7 worm cellular contexts compared by ENCODE assay signal in the genomic region with DNA sequence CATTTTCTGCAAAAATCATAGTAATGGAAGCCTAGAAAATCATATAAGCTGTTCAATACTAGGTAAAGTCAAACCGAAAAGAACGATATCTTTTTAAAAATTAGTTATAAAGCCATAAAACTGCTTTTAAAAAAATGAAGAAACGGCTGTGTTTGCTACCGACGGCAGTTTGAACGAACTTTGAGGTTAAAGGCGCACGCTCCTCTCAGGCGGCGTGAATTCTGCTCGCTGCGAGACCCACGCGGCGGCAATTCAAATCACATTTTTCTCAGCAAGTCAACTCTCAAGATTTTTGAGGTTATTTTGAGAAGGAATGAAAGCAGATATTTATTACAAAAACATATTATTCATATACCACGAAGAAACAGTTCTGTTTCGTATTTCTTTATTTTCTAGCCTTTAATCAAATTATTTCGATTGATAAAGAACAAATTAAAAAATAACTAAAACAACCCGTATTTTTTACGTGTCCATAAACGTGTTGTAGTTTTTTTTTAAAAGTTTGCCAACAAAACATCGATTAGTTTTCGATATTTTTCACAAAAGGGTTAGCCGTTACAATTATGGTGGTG.
A peak's percentile ranks its signal among the peaks of the same experiment; 100 is the strongest.
TF ChIP-seq lines count a peak whose summit lies in the region.

A gene (minus strand): TSS at position 6 of the 572 bp plus-strand sequence.
A gene (plus strand): TSS at position 522 of the 572 bp plus-strand sequence.

TF ChIP-seq in whole organism, L1 larva, 84 proteins besides CTCF, POLR2A, EP300 and RAD21 (continued from another document and continues in another):
- TF ChIP-seq pax-3 (tag; optimal IDR thresholded peaks at IDR 0.05; lab: Kevin White, UChicago) (peak; percentile 9), C04F5.9 (tag; optimal IDR thresholded peaks at IDR 0.05; lab: Kevin White, UChicago) (no peak), ceh-8 (GFP tag; optimal IDR thresholded peaks at IDR 0.05; lab: Kevin White, UChicago) (no peak), nhr-20 (tag; optimal IDR thresholded peaks at IDR 0.05; lab: Kevin White, UChicago) (peak; percentile 87), Y116A8C.19 (tag; optimal IDR thresholded peaks at IDR 0.05; lab: Kevin White, UChicago; ENCODE audit: borderline replicate concordance) (no peak), hpl-2 (GFP tag; optimal IDR thresholded peaks at IDR 0.05; lab: Kevin White, UChicago) (peak; percentile 23), unc-62 (GFP tag; optimal IDR thresholded peaks at IDR 0.05; lab: Kevin White, UChicago) (no peak), unc-86 (tag; optimal IDR thresholded peaks at IDR 0.05; lab: Kevin White, UChicago) (peak; percentile 63), egl-27 (tag; optimal IDR thresholded peaks at IDR 0.05; lab: Kevin White, UChicago) (no peak), nhr-11 (tag; optimal IDR thresholded peaks at IDR 0.05; lab: Kevin White, UChicago) (no peak), unc-130 (tag; optimal IDR thresholded peaks at IDR 0.05; lab: Kevin White, UChicago) (peak; percentile 57), pag-3 (tag; optimal IDR thresholded peaks at IDR 0.05; lab: Kevin White, UChicago; ENCODE audit: borderline replicate concordance, insufficient read depth) (no peak), nhr-47 (tag; optimal IDR thresholded peaks at IDR 0.05; lab: Kevin White, UChicago) (peak; percentile 87), ztf-11 (tag; optimal IDR thresholded peaks at IDR 0.05; lab: Kevin White, UChicago) (no peak), lin-15B (tag; optimal IDR thresholded peaks at IDR 0.05; lab: Kevin White, UChicago) (peak; percentile 76), jun-1 (tag; optimal IDR thresholded peaks at IDR 0.05; lab: Kevin White, UChicago) (peak; percentile 63), ztf-4 (tag; optimal IDR thresholded peaks at IDR 0.05; lab: Kevin White, UChicago) (peak; percentile 27)

TF ChIP-seq in whole organism, L2 larva, 48 proteins besides CTCF, POLR2A, EP300 and RAD21 (continued from another document and continues in another):
- TF ChIP-seq nhr-23 (tag; optimal IDR thresholded peaks at IDR 0.05; lab: Kevin White, UChicago) (no peak), snpc-4 (tag; optimal IDR thresholded peaks at IDR 0.05; lab: Kevin White, UChicago) (peak; percentile 65), ztf-11 (tag; optimal IDR thresholded peaks at IDR 0.05; lab: Kevin White, UChicago) (no peak), nhr-6 (tag; optimal IDR thresholded peaks at IDR 0.05; lab: Kevin White, UChicago) (no peak), blmp-1 (tag; optimal IDR thresholded peaks at IDR 0.05; lab: Kevin White, UChicago; ENCODE audit: insufficient read depth) (no peak), sem-4 (tag; optimal IDR thresholded peaks at IDR 0.05; lab: Kevin White, UChicago) (peak; percentile 49), peb-1 (tag; optimal IDR thresholded peaks at IDR 0.05; lab: Kevin White, UChicago) (no peak), dmd-4 (tag; optimal IDR thresholded peaks at IDR 0.05; lab: Kevin White, UChicago) (no peak), alr-1 (tag; optimal IDR thresholded peaks at IDR 0.05; lab: Kevin White, UChicago) (no peak), lin-39 (tag; optimal IDR thresholded peaks at IDR 0.05; lab: Kevin White, UChicago) (no peak), ama-1 (optimal IDR thresholded peaks at IDR 0.05; lab: Kevin White, UChicago) (peak; percentile 67), lin-13 (GFP tag; optimal IDR thresholded peaks at IDR 0.05; lab: Kevin White, UChicago) (peak; percentile 88), nhr-10 (tag; optimal IDR thresholded peaks at IDR 0.05; lab: Kevin White, UChicago) (no peak), mab-5 (tag; optimal IDR thresholded peaks at IDR 0.05; lab: Kevin White, UChicago) (peak; percentile 21), crh-2 (tag; optimal IDR thresholded peaks at IDR 0.05; lab: Kevin White, UChicago) (peak; percentile 87), ceh-82 (tag; optimal IDR thresholded peaks at IDR 0.05; lab: Kevin White, UChicago) (peak; percentile 5), sma-9 (GFP tag; optimal IDR thresholded peaks at IDR 0.05; lab: Kevin White, UChicago) (peak; percentile 85), sma-9 (tag; optimal IDR thresholded peaks at IDR 0.05; lab: Kevin White, UChicago) (no peak), mbf-1 (tag; optimal IDR thresholded peaks at IDR 0.05; lab: Kevin White, UChicago) (no peak)

TF ChIP-seq in whole organism, L3 larva, 47 proteins besides CTCF, POLR2A, EP300 and RAD21 (continued from another document):
- peak; percentile 73 for TF ChIP-seq hmg-11 (tag; optimal IDR thresholded peaks at IDR 0.05; lab: Kevin White, UChicago)
- peak; percentile 86 for TF ChIP-seq lin-15B (tag; optimal IDR thresholded peaks at IDR 0.05; lab: Kevin White, UChicago)
- TF ChIP-seq fkh-2 (tag; optimal IDR thresholded peaks at IDR 0.05; lab: Kevin White, UChicago) = no peak
- peak; percentile 70 for TF ChIP-seq nhr-23 (tag; optimal IDR thresholded peaks at IDR 0.05; lab: Kevin White, UChicago)
- TF ChIP-seq skn-1 (tag; optimal IDR thresholded peaks at IDR 0.05; lab: Kevin White, UChicago) = peak; percentile 66
- peak; percentile 95 for TF ChIP-seq pha-4 (tag; optimal IDR thresholded peaks at IDR 0.05; lab: Kevin White, UChicago)
- peak; percentile 54 for TF ChIP-seq elt-2 (tag; optimal IDR thresholded peaks at IDR 0.05; lab: Kevin White, UChicago)
- no peak for TF ChIP-seq zag-1 (tag; optimal IDR thresholded peaks at IDR 0.05; lab: Kevin White, UChicago)
- TF ChIP-seq egl-5 (tag; optimal IDR thresholded peaks at IDR 0.05; lab: Kevin White, UChicago) = peak; percentile 43
- peak; percentile 16 for TF ChIP-seq lsy-12 (tag; optimal IDR thresholded peaks at IDR 0.05; lab: Kevin White, UChicago)
- no peak for TF ChIP-seq fos-1 (tag; optimal IDR thresholded peaks at IDR 0.05; lab: Kevin White, UChicago)

TF ChIP-seq in whole organism, L4 larva, 104 proteins besides CTCF, POLR2A, EP300 and RAD21 (continued from another document and continues in another):
- peak; percentile 87 for TF ChIP-seq mes-2 (tag; optimal IDR thresholded peaks at IDR 0.05; lab: Kevin White, UChicago; ENCODE audit: poor library complexity, severe bottlenecking)
- peak; percentile 12 for TF ChIP-seq nhr-102 (tag; optimal IDR thresholded peaks at IDR 0.05; lab: Kevin White, UChicago)
- TF ChIP-seq daf-16 (GFP tag; optimal IDR thresholded peaks at IDR 0.05; lab: Kevin White, UChicago) = no peak
- TF ChIP-seq daf-16 (tag; optimal IDR thresholded peaks at IDR 0.05; lab: Kevin White, UChicago) = peak; percentile 42
- no peak for TF ChIP-seq nhr-41 (GFP tag; IDR thresholded peaks at IDR 0.05; lab: Robert Waterston, UW)
- no peak for TF ChIP-seq madf-9 (GFP tag; conservative IDR thresholded peaks at IDR 0.05; lab: Robert Waterston, UW)
- TF ChIP-seq lin-38 (GFP tag; IDR thresholded peaks at IDR 0.05; lab: Robert Waterston, UW) = peak; percentile 78
- peak; percentile 93 for TF ChIP-seq hlh-30 (tag; optimal IDR thresholded peaks at IDR 0.05; lab: Kevin White, UChicago; ENCODE audit: insufficient read depth)
- TF ChIP-seq ZK546.5 (tag; optimal IDR thresholded peaks at IDR 0.05; lab: Kevin White, UChicago) = peak in 1 of 2 experiments; percentile 9
- TF ChIP-seq ama-1 (optimal IDR thresholded peaks at IDR 0.05; lab: Kevin White, UChicago) = peak; percentile 7
- peak; percentile 40; the same call in 1 of the 2 replicates for TF ChIP-seq hmg-1.1 (GFP tag; IDR thresholded peaks at IDR 0.05; lab: Robert Waterston, UW)
- no peak for TF ChIP-seq aly-2 (tag; optimal IDR thresholded peaks at IDR 0.05; lab: Kevin White, UChicago)
- TF ChIP-seq nhr-10 (tag; optimal IDR thresholded peaks at IDR 0.05; lab: Kevin White, UChicago) = no peak
- TF ChIP-seq spr-1 (tag; optimal IDR thresholded peaks at IDR 0.05; lab: Kevin White, UChicago) = no peak
- peak in 1 of 2 experiments; percentile 48 for TF ChIP-seq hif-1 (tag; optimal IDR thresholded peaks at IDR 0.05; lab: Kevin White, UChicago)
- peak; percentile 59 for TF ChIP-seq nhr-6 (tag; optimal IDR thresholded peaks at IDR 0.05; lab: Kevin White, UChicago)
- TF ChIP-seq ztf-7 (tag; optimal IDR thresholded peaks at IDR 0.05; lab: Kevin White, UChicago) = peak; percentile 18
- peak; percentile 75 for TF ChIP-seq lin-13 (GFP tag; optimal IDR thresholded peaks at IDR 0.05; lab: Kevin White, UChicago)
- peak; percentile 55 for TF ChIP-seq unc-130 (GFP tag; optimal IDR thresholded peaks at IDR 0.05; lab: Kevin White, UChicago)
- TF ChIP-seq T20F7.1 (GFP tag; optimal IDR thresholded peaks at IDR 0.05; lab: Kevin White, UChicago) = peak; percentile 43

TF ChIP-seq in whole organism, late embryonic, 69 proteins besides CTCF, POLR2A, EP300 and RAD21 (continued from another document):
- TF ChIP-seq mec-3 (tag; optimal IDR thresholded peaks at IDR 0.05; lab: Kevin White, UChicago; ENCODE audit: borderline replicate concordance) = no peak
- TF ChIP-seq pros-1 (tag; optimal IDR thresholded peaks at IDR 0.05; lab: Kevin White, UChicago) = no peak
- TF ChIP-seq pha-4 (tag; optimal IDR thresholded peaks at IDR 0.05; lab: Kevin White, UChicago) = no peak
- TF ChIP-seq eyg-1 (tag; optimal IDR thresholded peaks at IDR 0.05; lab: Kevin White, UChicago) = no peak
- peak; percentile 13 for TF ChIP-seq unc-42 (tag; optimal IDR thresholded peaks at IDR 0.05; lab: Kevin White, UChicago)
- TF ChIP-seq ceh-9 (tag; optimal IDR thresholded peaks at IDR 0.05; lab: Kevin White, UChicago) = no peak
- TF ChIP-seq C38D4.7 (GFP tag; optimal IDR thresholded peaks at IDR 0.05; lab: Kevin White, UChicago) = no peak
- no peak for TF ChIP-seq syd-9 (tag; optimal IDR thresholded peaks at IDR 0.05; lab: Kevin White, UChicago)
- TF ChIP-seq unc-55 (GFP tag; optimal IDR thresholded peaks at IDR 0.05; lab: Kevin White, UChicago) = peak; percentile 2
- TF ChIP-seq fkh-6 (tag; optimal IDR thresholded peaks at IDR 0.05; lab: Kevin White, UChicago) = no peak
- TF ChIP-seq fkh-10 (GFP tag; optimal IDR thresholded peaks at IDR 0.05; lab: Kevin White, UChicago) = no peak
- TF ChIP-seq rnt-1 (tag; optimal IDR thresholded peaks at IDR 0.05; lab: Kevin White, UChicago) = no peak
- no peak for TF ChIP-seq ceh-45 (GFP tag; IDR thresholded peaks at IDR 0.05; lab: Robert Waterston, UW)
- TF ChIP-seq tbx-2 (tag; optimal IDR thresholded peaks at IDR 0.05; lab: Kevin White, UChicago) = peak; percentile 33
- no peak for TF ChIP-seq ceh-48 (tag; optimal IDR thresholded peaks at IDR 0.05; lab: Kevin White, UChicago)
- TF ChIP-seq zip-5 (tag; optimal IDR thresholded peaks at IDR 0.05; lab: Kevin White, UChicago) = no peak
- no peak for TF ChIP-seq T23F11.4 (GFP tag; optimal IDR thresholded peaks at IDR 0.05; lab: Kevin White, UChicago)

TF ChIP-seq in whole organism, mixed stage, embryonic, 35 proteins besides CTCF, POLR2A, EP300 and RAD21 (continued from another document):
- TF ChIP-seq elt-1 (tag; optimal IDR thresholded peaks at IDR 0.05; lab: Kevin White, UChicago; ENCODE audit: borderline replicate concordance, insufficient read depth) (no peak), lsy-2 (tag; optimal IDR thresholded peaks at IDR 0.05; lab: Kevin White, UChicago) (peak; percentile 81), unc-39 (tag; optimal IDR thresholded peaks at IDR 0.05; lab: Kevin White, UChicago) (no peak), nhr-12 (tag; optimal IDR thresholded peaks at IDR 0.05; lab: Kevin White, UChicago) (no peak), nhr-237 (tag; optimal IDR thresholded peaks at IDR 0.05; lab: Kevin White, UChicago) (peak; percentile 37), hlh-1 (tag; optimal IDR thresholded peaks at IDR 0.05; lab: Kevin White, UChicago) (peak; percentile 52), zip-8 (tag; optimal IDR thresholded peaks at IDR 0.05; lab: Kevin White, UChicago) (no peak), ceh-43 (GFP tag; optimal IDR thresholded peaks at IDR 0.05; lab: Kevin White, UChicago) (no peak), mab-5 (tag; optimal IDR thresholded peaks at IDR 0.05; lab: Kevin White, UChicago) (no peak), ham-2 (GFP tag; optimal IDR thresholded peaks at IDR 0.05; lab: Kevin White, UChicago) (no peak), nhr-2 (tag; optimal IDR thresholded peaks at IDR 0.05; lab: Kevin White, UChicago) (no peak), bed-3 (GFP tag; optimal IDR thresholded peaks at IDR 0.05; lab: Kevin White, UChicago) (no peak), sptf-1 (tag; optimal IDR thresholded peaks at IDR 0.05; lab: Kevin White, UChicago) (no peak), ceh-39 (tag; optimal IDR thresholded peaks at IDR 0.05; lab: Kevin White, UChicago) (no peak), tbx-8 (GFP tag; optimal IDR thresholded peaks at IDR 0.05; lab: Kevin White, UChicago) (no peak)
TF ChIP-seq in whole organism, mixed stage, embryonic: peak in this region for 5.

TF ChIP-seq in whole organism, young adult, 124 proteins besides CTCF, POLR2A, EP300 and RAD21 (continued from another document and continues in another):
- TF ChIP-seq egl-18 (GFP tag; IDR thresholded peaks at IDR 0.05; lab: Robert Waterston, UW) (no peak), F52B5.7 (tag; optimal IDR thresholded peaks at IDR 0.05; lab: Kevin White, UChicago) (no peak), sptf-2 (GFP tag; optimal IDR thresholded peaks at IDR 0.05; lab: Kevin White, UChicago) (no peak), nfya-1 (tag; optimal IDR thresholded peaks at IDR 0.05; lab: Kevin White, UChicago; ENCODE audit: borderline replicate concordance, insufficient read depth) (no peak), chd-7 (tag; optimal IDR thresholded peaks at IDR 0.05; lab: Kevin White, UChicago) (no peak), snpc-1.3 (tag; optimal IDR thresholded peaks at IDR 0.05; lab: Kevin White, UChicago; ENCODE audit: insufficient read depth) (peak; percentile 53), dox-1 (GFP tag; IDR thresholded peaks at IDR 0.05; lab: Robert Waterston, UW) (no peak; the same call in 1 of the 2 replicates), nhr-179 (tag; optimal IDR thresholded peaks at IDR 0.05; lab: Kevin White, UChicago) (no peak), egrh-3 (GFP tag; IDR thresholded peaks at IDR 0.05; lab: Robert Waterston, UW) (no peak), lsy-27 (tag; optimal IDR thresholded peaks at IDR 0.05; lab: Kevin White, UChicago; ENCODE audit: borderline replicate concordance, insufficient read depth) (no peak), Y95B8A.8 (GFP tag; IDR thresholded peaks at IDR 0.05; lab: Robert Waterston, UW) (no peak), C06A6.2 (GFP tag; conservative IDR thresholded peaks at IDR 0.05; lab: Robert Waterston, UW) (no peak), let-607 (tag; optimal IDR thresholded peaks at IDR 0.05; lab: Kevin White, UChicago) (peak in 1 of 2 experiments; percentile 17), lin-35 (GFP tag; optimal IDR thresholded peaks at IDR 0.05; lab: Kevin White, UChicago) (peak; percentile 22 to 89 (median 40)), ekl-4 (GFP tag; IDR thresholded peaks at IDR 0.05; lab: Robert Waterston, UW) (no peak), B0019.2 (GFP tag; conservative IDR thresholded peaks at IDR 0.05; lab: Robert Waterston, UW) (no peak), madf-6 (GFP tag; IDR thresholded peaks at IDR 0.05; lab: Robert Waterston, UW) (peak; percentile 76), ceh-58 (GFP tag; IDR thresholded peaks at IDR 0.05; lab: Robert Waterston, UW) (no peak), madf-8 (GFP tag; conservative IDR thresholded peaks at IDR 0.05; lab: Robert Waterston, UW) (peak; percentile 12; the same call in 1 of the 2 replicates), attf-3 (GFP tag; conservative IDR thresholded peaks at IDR 0.05; lab: Robert Waterston, UW) (no peak), lin-26 (GFP tag; IDR thresholded peaks at IDR 0.05; lab: Robert Waterston, UW) (no peak), attf-5 (GFP tag; optimal IDR thresholded peaks at IDR 0.05; lab: Kevin White, UChicago) (peak; percentile 64), lin-40 (tag; optimal IDR thresholded peaks at IDR 0.05; lab: Kevin White, UChicago) (peak; percentile 37), xnd-1 (tag; optimal IDR thresholded peaks at IDR 0.05; lab: Kevin White, UChicago) (peak; percentile 16), lag-1 (GFP tag; IDR thresholded peaks at IDR 0.05; lab: Robert Waterston, UW) (no peak), snpc-3.4 (tag; optimal IDR thresholded peaks at IDR 0.05; lab: Kevin White, UChicago) (peak; percentile 17), snpc-4 (GFP tag; optimal IDR thresholded peaks at IDR 0.05; lab: Kevin White, UChicago) (no peak), snpc-4 (tag; optimal IDR thresholded peaks at IDR 0.05; lab: Kevin White, UChicago) (no peak), K11D2.4 (GFP tag; IDR thresholded peaks at IDR 0.05; lab: Robert Waterston, UW) (no peak), sea-2 (GFP tag; IDR thresholded peaks at IDR 0.05; lab: Robert Waterston, UW) (no peak), ztf-18 (tag; optimal IDR thresholded peaks at IDR 0.05; lab: Kevin White, UChicago) (peak; percentile 25), ceh-27 (GFP tag; optimal IDR thresholded peaks at IDR 0.05; lab: Kevin White, UChicago) (peak; percentile 50), rec-8 (tag; optimal IDR thresholded peaks at IDR 0.05; lab: Kevin White, UChicago) (no peak), zfh-2 (GFP tag; conservative IDR thresholded peaks at IDR 0.05; lab: Robert Waterston, UW) (no peak), F33H1.4 (GFP tag; IDR thresholded peaks at IDR 0.05; lab: Robert Waterston, UW) (peak; percentile 92), him-1 (tag; optimal IDR thresholded peaks at IDR 0.05; lab: Kevin White, UChicago) (no peak)
